Worm (Caenorhabditis elegans): ENCODE data around the gene Y17D7C.1.

DNA sequence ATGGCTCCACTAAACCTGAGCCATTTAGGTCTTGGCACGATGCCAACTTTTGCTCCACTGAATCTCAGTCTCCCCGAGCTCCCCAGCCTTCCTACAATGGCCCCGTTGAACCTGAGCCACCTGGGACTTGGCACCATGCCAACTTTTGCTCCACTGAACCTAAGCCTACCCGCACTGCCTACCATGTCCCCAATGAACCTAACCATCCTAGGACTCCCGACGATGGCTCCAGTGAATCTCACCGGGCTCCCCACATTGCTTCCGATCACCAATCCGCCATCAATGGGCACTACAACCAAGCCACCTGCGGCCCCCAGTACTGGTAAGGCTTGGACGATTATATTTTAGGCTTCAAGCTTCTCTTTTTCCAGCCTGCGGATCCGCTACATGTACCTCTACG lies 34.6 kb upstream of the Y17D7C.1 start:
- TF ChIP-seq nhr-48 (tag; optimal IDR thresholded peaks at IDR 0.05) (no peak), lir-3 (tag; optimal IDR thresholded peaks at IDR 0.05) (no peak), Y105C5A.15 (GFP tag; IDR thresholded peaks at IDR 0.05) (no peak), nhr-42 (GFP tag; IDR thresholded peaks at IDR 0.05) (no peak), T26A8.4 (GFP tag; IDR thresholded peaks at IDR 0.05) (no peak), ztf-11 (tag; optimal IDR thresholded peaks at IDR 0.05) (no peak), lin-1 (GFP tag; IDR thresholded peaks at IDR 0.05) (no peak), unc-62 (GFP tag; optimal IDR thresholded peaks at IDR 0.05 in 1 of 2) (peak in 1 of 2 experiments; percentile 58), unc-62 (tag; optimal IDR thresholded peaks at IDR 0.05) (no peak), daf-12 (tag; optimal IDR thresholded peaks at IDR 0.05) (no peak), ceh-82 (tag; optimal IDR thresholded peaks at IDR 0.05) (no peak), unc-130 (GFP tag; optimal IDR thresholded peaks at IDR 0.05) (no peak), snpc-4 (tag; optimal IDR thresholded peaks at IDR 0.05) (no peak)
